Fruit fly (Drosophila melanogaster) whole organism, embryonic: ENCODE measurements around the gene dpy.

Experiments used
- Antp ChIP-seq: fragments of 200-800 bp; sonication (Bioruptor generic); optimal IDR thresholded peaks from 3 replicates; lab custom pipeline; 2016; ENCODE audit warnings: missing biosample characterization, missing genetic modification characterization
- Asciz ChIP-seq: fragments of 200-800 bp; sonication (Bioruptor generic); optimal IDR thresholded peaks from 2 replicates; lab custom pipeline; 2017; ENCODE audit warnings: missing biosample characterization, mild to moderate bottlenecking, missing genetic modification characterization, missing genetic modification reagents
- Bgb ChIP-seq: fragments of 200-800 bp; sonication (Bioruptor generic); IDR thresholded peaks from 2 replicates; pipeline ENCODE4 v1.3.6; 2022; ENCODE audit warnings: missing biosample characterization, missing genetic modification characterization; ENCODE audit not compliant: partially characterized antibody
- CG10565 ChIP-seq: fragments of 200-800 bp; sonication (Bioruptor generic); optimal IDR thresholded peaks from 3 replicates; lab custom pipeline; 2016; ENCODE audit warnings: missing biosample characterization, mild to moderate bottlenecking, missing genetic modification characterization
- CG12744 ChIP-seq: fragments of 200-800 bp; sonication (Bioruptor generic); optimal IDR thresholded peaks from 2 replicates; lab custom pipeline; 2016; ENCODE audit warnings: missing biosample characterization, missing genetic modification characterization
- CG12769 ChIP-seq: fragments of 200-800 bp; sonication (Bioruptor generic); optimal IDR thresholded peaks from 2 replicates; lab custom pipeline; 2019; ENCODE audit warnings: missing biosample characterization, mild to moderate bottlenecking, missing genetic modification characterization, moderate library complexity
- CG1602 ChIP-seq: fragments of 200-800 bp; sonication (Bioruptor generic); optimal IDR thresholded peaks from 3 replicates; lab custom pipeline; 2016; ENCODE audit warnings: missing biosample characterization, missing genetic modification characterization
- CG16779 ChIP-seq: fragments of 200-800 bp; sonication (Bioruptor generic); IDR thresholded peaks from 2 replicates; pipeline ENCODE4 v1.3.6; 2022; ENCODE audit warnings: missing biosample characterization, missing genetic modification characterization
- CG17359 ChIP-seq: fragments of 200-800 bp; sonication (Bioruptor generic); optimal IDR thresholded peaks from 3 replicates; lab custom pipeline; 2018; ENCODE audit warnings: missing biosample characterization, mild to moderate bottlenecking, missing genetic modification characterization, moderate library complexity
- CG17361 ChIP-seq: fragments of 200-800 bp; sonication (Bioruptor generic); IDR thresholded peaks from 3 replicates; pipeline ENCODE4 v1.3.6; 2022; ENCODE audit warnings: missing biosample characterization, missing genetic modification characterization
- CG1832 ChIP-seq: fragments of 200-800 bp; sonication (Bioruptor generic); optimal IDR thresholded peaks from 2 replicates; lab custom pipeline; 2017; ENCODE audit warnings: missing biosample characterization, mild to moderate bottlenecking, missing genetic modification characterization, inconsistent platforms
- CG30020 ChIP-seq: fragments of 200-800 bp; optimal IDR thresholded peaks from 2 replicates; lab custom pipeline; 2019; ENCODE audit warnings: missing biosample characterization, mild to moderate bottlenecking, missing genetic modification characterization, moderate library complexity
- CG32772 ChIP-seq: fragments of 200-800 bp; sonication (Bioruptor generic); IDR thresholded peaks from 2 replicates; pipeline ENCODE4 v1.3.6; 2022; ENCODE audit warnings: missing biosample characterization, missing genetic modification characterization
- CG4404 ChIP-seq: fragments of 200-800 bp; sonication (Bioruptor generic); IDR thresholded peaks from 2 replicates; pipeline ENCODE4 v1.3.6; 2022; ENCODE audit warnings: missing biosample characterization, missing genetic modification characterization
- CG4617 ChIP-seq: fragments of 200-800 bp; sonication (Bioruptor generic); optimal IDR thresholded peaks from 3 replicates; lab custom pipeline; 2016; ENCODE audit warnings: missing biosample characterization, missing genetic modification characterization, borderline replicate concordance
- CG6272 ChIP-seq: fragments of 200-800 bp; sonication (Bioruptor generic); IDR thresholded peaks from 2 replicates; pipeline ENCODE4 v1.3.6; 2022; ENCODE audit warnings: missing biosample characterization, missing genetic modification characterization
- CG7372 ChIP-seq: fragments of 200-800 bp; sonication (Bioruptor generic); IDR thresholded peaks from 2 replicates; pipeline ENCODE4 v1.3.6; 2022; ENCODE audit warnings: missing biosample characterization, missing genetic modification characterization
- CG7556 ChIP-seq: fragments of 200-800 bp; sonication (Bioruptor generic); optimal IDR thresholded peaks from 2 replicates; lab custom pipeline; 2017; ENCODE audit warnings: missing biosample characterization, mild to moderate bottlenecking, missing genetic modification characterization
- CG7839 ChIP-seq: fragments of 200-800 bp; sonication (Bioruptor generic); optimal IDR thresholded peaks from 3 replicates; lab custom pipeline; 2018; ENCODE audit warnings: missing biosample characterization, mild to moderate bottlenecking, missing genetic modification characterization, moderate library complexity
- CG8281 ChIP-seq: fragments of 200-800 bp; sonication (Bioruptor generic); optimal IDR thresholded peaks from 2 replicates; lab custom pipeline; 2018; ENCODE audit warnings: missing biosample characterization, mild to moderate bottlenecking, missing genetic modification characterization, moderate library complexity
- CG8290 ChIP-seq, 3 experiments: fragments of 200-800 bp; sonication (Bioruptor generic); optimal IDR thresholded peaks; 2 replicates each; lab custom pipeline; 2016 to 2019; ENCODE audit warnings: missing biosample characterization in 3 of 3, missing genetic modification characterization in 3 of 3, mild to moderate bottlenecking in 2 of 3, moderate library complexity in 1 of 3
- CG9727 ChIP-seq: fragments of 200-800 bp; sonication (Bioruptor generic); optimal IDR thresholded peaks from 3 replicates; lab custom pipeline; 2017; ENCODE audit warnings: missing biosample characterization, mild to moderate bottlenecking, missing genetic modification characterization
- CrebB ChIP-seq: fragments of 200-800 bp; sonication (Bioruptor generic); optimal IDR thresholded peaks from 3 replicates; lab custom pipeline; 2018; ENCODE audit warnings: missing biosample characterization, mild to moderate bottlenecking, missing genetic modification characterization
- D ChIP-seq, 2 experiments: fragments of 200-800 bp in 1 of 2; fragments of >200 bp in 1 of 2; sonication (Bioruptor generic) in 1 of 2; optimal IDR thresholded peaks; 2 replicates in 1 of 2; 3 replicates in 1 of 2; lab custom pipeline; 2017; ENCODE audit warnings: mild to moderate bottlenecking in 1 of 2, missing biosample characterization in 1 of 2, missing genetic modification characterization in 1 of 2, missing genetic modification reagents in 1 of 2
- HLH3B ChIP-seq: fragments of 200-800 bp; sonication (Bioruptor generic); IDR thresholded peaks from 2 replicates; pipeline ENCODE4 v1.3.6; 2022; ENCODE audit warnings: missing biosample characterization, missing genetic modification characterization
- Hr51 ChIP-seq, 2 experiments: fragments of 200-800 bp; sonication (Bioruptor generic); optimal IDR thresholded peaks; 2 replicates in 1 of 2; 3 replicates in 1 of 2; lab custom pipeline; 2016 to 2018; ENCODE audit warnings: missing biosample characterization in 2 of 2, missing genetic modification characterization in 2 of 2, mild to moderate bottlenecking in 1 of 2, moderate library complexity in 1 of 2
- PHDP ChIP-seq: fragments of 200-800 bp; sonication (Bioruptor generic); optimal IDR thresholded peaks from 3 replicates; lab custom pipeline; 2018; ENCODE audit warnings: missing biosample characterization, mild to moderate bottlenecking, missing genetic modification characterization, moderate library complexity
- Ssrp ChIP-seq: fragments of 200-800 bp; sonication (Bioruptor generic); optimal IDR thresholded peaks from 2 replicates; lab custom pipeline; 2018; ENCODE audit warnings: missing biosample characterization, mild to moderate bottlenecking, missing genetic modification characterization, moderate library complexity
- Trl ChIP-seq, 3 experiments: fragments of >200 bp in 2 of 3; fragments of 200-800 bp in 1 of 3; sonication (Bioruptor generic) in 1 of 3; optimal IDR thresholded peaks; 2 replicates in 1 of 3; 3 replicates in 2 of 3; lab custom pipeline; 2016 to 2017; ENCODE audit warnings: missing biosample characterization in 1 of 3, missing genetic modification characterization in 1 of 3
- cas ChIP-seq: fragments of 200-800 bp; sonication (Bioruptor generic); IDR thresholded peaks from 2 replicates; pipeline ENCODE4 v1.3.6; 2022; ENCODE audit warnings: missing biosample characterization, missing genetic modification characterization
- dati ChIP-seq: fragments of 200-800 bp; sonication (Bioruptor generic); IDR thresholded peaks from 2 replicates; pipeline ENCODE4 v1.3.6; 2022; ENCODE audit warnings: missing biosample characterization, missing genetic modification characterization
- dimm ChIP-seq: fragments of 200-800 bp; sonication (Bioruptor generic); IDR thresholded peaks from 2 replicates; pipeline ENCODE4 v1.3.6; 2022; ENCODE audit warnings: missing biosample characterization, missing genetic modification characterization
- gsb-n ChIP-seq: fragments of 200-800 bp; sonication (Bioruptor generic); optimal IDR thresholded peaks from 3 replicates; lab custom pipeline; 2018; ENCODE audit warnings: missing biosample characterization, mild to moderate bottlenecking, missing genetic modification characterization
- insv ChIP-seq, 2 experiments: fragments of 200-800 bp; sonication (Bioruptor generic); optimal IDR thresholded peaks; 3 replicates each; lab custom pipeline; 2016 to 2018; ENCODE audit warnings: missing biosample characterization in 2 of 2, missing genetic modification characterization in 2 of 2
- jigr1 ChIP-seq: fragments of 200-800 bp; sonication (Bioruptor generic); IDR thresholded peaks from 3 replicates; pipeline ENCODE4 v1.3.6; 2022; ENCODE audit warnings: missing biosample characterization, missing genetic modification characterization
- ken ChIP-seq: fragments of 200-800 bp; sonication (Bioruptor generic); IDR thresholded peaks from 3 replicates; pipeline ENCODE4 v1.3.6; 2022; ENCODE audit warnings: missing biosample characterization, missing genetic modification characterization
- lov ChIP-seq, 2 experiments: fragments of 200-800 bp in 1 of 2; fragments of >200 bp in 1 of 2; sonication (Bioruptor generic) in 1 of 2; IDR thresholded peaks in 1 of 2; optimal IDR thresholded peaks in 1 of 2; 2 replicates in 1 of 2; 3 replicates in 1 of 2; pipeline versions ENCODE4 v1.3.6 to Lab custom; 2017 to 2022; ENCODE audit warnings: missing biosample characterization in 1 of 2, missing genetic modification characterization in 1 of 2
- nerfin-2 ChIP-seq: fragments of 200-800 bp; sonication (Bioruptor generic); IDR thresholded peaks from 2 replicates; pipeline ENCODE4 v1.3.6; 2022; ENCODE audit warnings: missing biosample characterization, missing genetic modification characterization; ENCODE audit not compliant: partially characterized antibody
- pita ChIP-seq: fragments of 200-800 bp; sonication (Bioruptor generic); optimal IDR thresholded peaks from 2 replicates; lab custom pipeline; 2017; ENCODE audit warnings: missing biosample characterization, mild to moderate bottlenecking, missing genetic modification characterization
- prd ChIP-seq, 3 experiments: fragments of >200 bp in 2 of 3; fragments of 200-800 bp in 1 of 3; sonication (Bioruptor generic) in 1 of 3; optimal IDR thresholded peaks in 2 of 3; IDR thresholded peaks in 1 of 3; 2 replicates in 2 of 3; 3 replicates in 1 of 3; pipeline versions ENCODE4 v1.3.6 to Lab custom; 2017 to 2022; ENCODE audit warnings: missing biosample characterization in 1 of 3, missing genetic modification characterization in 1 of 3
- pros ChIP-seq: fragments of 200-800 bp; sonication (Bioruptor generic); optimal IDR thresholded peaks from 3 replicates; lab custom pipeline; 2019; ENCODE audit warnings: missing biosample characterization, mild to moderate bottlenecking, missing genetic modification characterization, moderate library complexity
- scrt ChIP-seq: fragments of 200-800 bp; sonication (Bioruptor generic); optimal IDR thresholded peaks from 2 replicates; lab custom pipeline; 2018; ENCODE audit warnings: missing biosample characterization, mild to moderate bottlenecking, missing genetic modification characterization, moderate library complexity
- sd ChIP-seq: fragments of 200-800 bp; sonication (Bioruptor generic); optimal IDR thresholded peaks from 3 replicates; lab custom pipeline; 2018; ENCODE audit warnings: missing biosample characterization, mild to moderate bottlenecking, missing genetic modification characterization, moderate library complexity
- slp2 ChIP-seq: fragments of 200-800 bp; sonication (Bioruptor generic); optimal IDR thresholded peaks from 2 replicates; lab custom pipeline; 2016; ENCODE audit warnings: missing biosample characterization, missing genetic modification characterization
- sqz ChIP-seq: fragments of 200-800 bp; sonication (Bioruptor generic); optimal IDR thresholded peaks from 3 replicates; lab custom pipeline; 2018; ENCODE audit warnings: missing biosample characterization, mild to moderate bottlenecking, missing genetic modification characterization
- sr ChIP-seq: fragments of 200-800 bp; sonication (Bioruptor generic); IDR thresholded peaks from 3 replicates; pipeline ENCODE4 v1.3.6; 2022; ENCODE audit warnings: missing biosample characterization, missing genetic modification characterization
- ssp ChIP-seq: fragments of 200-800 bp; sonication (Bioruptor generic); IDR thresholded peaks from 2 replicates; pipeline ENCODE4 v1.3.6; 2022; ENCODE audit warnings: missing biosample characterization, missing genetic modification characterization
- tio ChIP-seq: fragments of 200-800 bp; sonication (Bioruptor generic); optimal IDR thresholded peaks from 2 replicates; lab custom pipeline; 2017; ENCODE audit warnings: missing biosample characterization, missing genetic modification characterization, inconsistent platforms

dpy gene

dm6 chr2L:4583306-4583705 lies 30.8 kb downstream of the dpy start (continued):
- no peak for TF ChIP-seq CG30020 (tag; lab: Kevin White, UChicago)
- no peak for TF ChIP-seq D (optimal IDR thresholded peaks at IDR 0.05; lab: Kevin White, UChicago)
- TF ChIP-seq D (GFP tag; optimal IDR thresholded peaks at IDR 0.05; lab: Kevin White, UChicago) = peak; percentile 53
- TF ChIP-seq scrt (GFP tag; lab: Kevin White, UChicago) = peak; percentile 23
- peak; percentile 13 for TF ChIP-seq CG4617
- TF ChIP-seq CG16779 (GFP tag; lab: Robert Waterston, UW) = no peak
- no peak for TF ChIP-seq lov (optimal IDR thresholded peaks at IDR 0.05; lab: Kevin White, UChicago)
- TF ChIP-seq lov (GFP tag; IDR thresholded peaks at IDR 0.05; lab: Robert Waterston, UW) = no peak
- peak; percentile 24 for TF ChIP-seq sd (tag; lab: Kevin White, UChicago)
- 0 out of 3 replicates have a peak, but pooled peaks have one; percentile 24 for TF ChIP-seq sr (GFP tag; lab: Robert Waterston, UW)
- peak; percentile 61 for TF ChIP-seq Antp (GFP tag; lab: Kevin White, UChicago)
- TF ChIP-seq PHDP (tag; lab: Kevin White, UChicago) = peak; percentile 66
- TF ChIP-seq CG6272 = 0 out of 2 replicates have a peak, but pooled peaks have one; percentile 18
- no peak for TF ChIP-seq CG8290 (GFP tag; optimal IDR thresholded peaks at IDR 0.05; lab: Kevin White, UChicago)
- TF ChIP-seq CG8290 (tag; optimal IDR thresholded peaks at IDR 0.05; lab: Kevin White, UChicago) = peak in 1 of 2 experiments; percentile 52
- no peak for TF ChIP-seq cas
- no peak for TF ChIP-seq CG12744 (GFP tag; lab: Kevin White, UChicago)
- TF ChIP-seq CG8281 = peak; percentile 27
- TF ChIP-seq CrebB (tag; lab: Kevin White, UChicago) = no peak
- TF ChIP-seq prd (optimal IDR thresholded peaks at IDR 0.05; lab: Kevin White, UChicago) = no peak
- TF ChIP-seq prd (GFP tag; IDR thresholded peaks at IDR 0.05; lab: Robert Waterston, UW) = peak; percentile 83
- no peak for TF ChIP-seq nerfin-2 (GFP tag; lab: Robert Waterston, UW)
- TF ChIP-seq CG32772 (GFP tag; lab: Robert Waterston, UW) = peak; percentile 67
- TF ChIP-seq CG12769 = peak; percentile 56
- no peak for TF ChIP-seq CG10565
- peak; percentile 75 for TF ChIP-seq CG17361 (GFP tag; lab: Robert Waterston, UW)
- TF ChIP-seq slp2 (GFP tag; lab: Kevin White, UChicago) = peak; percentile 45
- peak in 1 of 2 experiments; percentile 81 for TF ChIP-seq Hr51 (GFP tag; optimal IDR thresholded peaks at IDR 0.05; lab: Kevin White, UChicago)

DNA sequence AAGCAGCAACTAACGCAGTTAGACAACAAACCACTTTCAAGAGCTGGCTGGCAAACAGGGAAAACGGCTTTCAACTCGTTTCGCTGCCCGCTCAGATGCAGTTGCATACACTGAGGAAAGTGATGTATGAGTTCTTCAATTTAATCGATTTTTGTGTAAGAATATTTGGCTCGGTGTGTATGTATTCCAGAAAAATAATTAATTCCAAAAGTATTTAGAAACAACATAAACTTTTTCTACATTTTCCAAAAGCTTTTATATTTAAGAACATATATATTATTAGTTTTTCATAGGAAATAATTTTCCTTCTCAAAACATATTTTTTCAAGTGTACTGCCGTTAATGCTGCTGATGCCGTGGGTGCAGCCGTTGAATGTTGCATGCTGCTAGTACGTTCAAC lies 35.1 kb downstream of the dpy start:
- TF ChIP-seq ssp (GFP tag; lab: Robert Waterston, UW) (no peak), dati (GFP tag; lab: Robert Waterston, UW) (no peak), ken (no peak), CG1832 (GFP tag; lab: Kevin White, UChicago) (no peak), insv (GFP tag; optimal IDR thresholded peaks at IDR 0.05; lab: Kevin White, UChicago) (no peak), CG7556 (peak; percentile 17), tio (GFP tag; lab: Kevin White, UChicago) (no peak), CG9727 (GFP tag; lab: Kevin White, UChicago) (peak; percentile 30), Bgb (no peak), jigr1 (no peak), CG17359 (tag; lab: Kevin White, UChicago) (peak; percentile 29), HLH3B (GFP tag; lab: Robert Waterston, UW) (0 out of 2 replicates have a peak, but pooled peaks have one; percentile 17), CG4404 (GFP tag; lab: Robert Waterston, UW) (peak; percentile 56), Asciz (peak; percentile 13), CG1602 (GFP tag; lab: Kevin White, UChicago) (peak; percentile 2), gsb-n (peak; percentile 44), pros (GFP tag; lab: Kevin White, UChicago) (no peak), CG7839 (tag; lab: Kevin White, UChicago) (peak; percentile 55), pita (GFP tag; lab: Kevin White, UChicago) (no peak), Ssrp (tag; lab: Kevin White, UChicago) (peak; percentile 51), Trl (optimal IDR thresholded peaks at IDR 0.05; lab: Kevin White, UChicago) (no peak), Trl (GFP tag; optimal IDR thresholded peaks at IDR 0.05; lab: Kevin White, UChicago) (no peak), dimm (GFP tag; lab: Robert Waterston, UW) (no peak), CG7372 (GFP tag; lab: Robert Waterston, UW) (no peak), sqz (GFP tag; lab: Kevin White, UChicago) (no peak)
